Worm (Caenorhabditis elegans) whole organism, young adult: Measurements from ENCODE around the gene aqp-12.

Experiments used
- F33H1.4 ChIP-seq: fragments of 200-800 bp; sonication (Bioruptor generic); IDR thresholded peaks from 2 replicates; pipeline ENCODE4 v1.3.6; 2022; ENCODE audit warnings: missing genetic modification reagents, missing genetic modification characterization, missing compliant biosample characterization
- Y56A3A.18 ChIP-seq: fragments of 200-800 bp; sonication (Bioruptor generic); IDR thresholded peaks from 2 replicates; pipeline ENCODE4 v1.3.6; 2022; ENCODE audit warnings: missing genetic modification reagents, missing genetic modification characterization, missing compliant biosample characterization
- ama-1 ChIP-seq, 3 experiments: fragments of 150-350 bp in 1 of 3; sonication (generic microtip) in 2 of 3; optimal IDR thresholded peaks; 2 replicates each; lab custom pipeline; 2014 to 2018; ENCODE audit warnings: missing biosample characterization in 2 of 3, missing genetic modification characterization in 2 of 3, missing genetic modification reagents in 2 of 3
- attf-6 ChIP-seq: fragments of 200-800 bp; sonication (Bioruptor generic); IDR thresholded peaks from 2 replicates; pipeline ENCODE4 v1.3.6; 2022; ENCODE audit warnings: missing genetic modification reagents, missing genetic modification characterization, missing compliant biosample characterization
- bed-1 ChIP-seq: fragments of 200-800 bp; sonication (Bioruptor generic); IDR thresholded peaks from 2 replicates; pipeline ENCODE4 v1.3.6; 2022; ENCODE audit warnings: missing genetic modification reagents, missing genetic modification characterization, missing compliant biosample characterization
- cebp-2 ChIP-seq: fragments of 200-800 bp; sonication (Bioruptor generic); IDR thresholded peaks from 2 replicates; pipeline ENCODE4 v1.3.6; 2022; ENCODE audit warnings: missing genetic modification characterization, missing compliant biosample characterization
- hsf-1 ChIP-seq: fragments of 200-800 bp; sonication (Bioruptor generic); IDR thresholded peaks from 2 replicates; pipeline ENCODE4 v1.3.6; 2022; ENCODE audit warnings: missing genetic modification reagents, missing genetic modification characterization, missing compliant biosample characterization
- lsl-1 ChIP-seq: fragments of 200-800 bp; sonication (Bioruptor generic); optimal IDR thresholded peaks from 2 replicates; lab custom pipeline; 2018; ENCODE audit warnings: mild to moderate bottlenecking, missing genetic modification characterization, moderate library complexity, missing compliant biosample characterization
- nfya-2 ChIP-seq: fragments of 200-800 bp; sonication (Bioruptor generic); IDR thresholded peaks from 2 replicates; pipeline ENCODE4 v1.3.6; 2022; ENCODE audit warnings: missing genetic modification reagents, missing genetic modification characterization, missing compliant biosample characterization
- nhr-90 ChIP-seq: sonication (generic microtip); optimal IDR thresholded peaks from 2 replicates; lab custom pipeline; 2016; ENCODE audit warnings: missing genotype, mild to moderate bottlenecking, missing genetic modification characterization, missing compliant biosample characterization
- snpc-3.4 ChIP-seq: sonication (generic microtip); optimal IDR thresholded peaks from 2 replicates; lab custom pipeline; 2017; ENCODE audit warnings: missing genetic modification characterization, mild to moderate bottlenecking, missing compliant biosample characterization, antibody characterized with exemption, moderate library complexity, missing genotype, missing genetic modification reagents
- unc-62 ChIP-seq: fragments of 150-350 bp; optimal IDR thresholded peaks from 2 replicates; lab custom pipeline; 2014; ENCODE audit warnings: missing biosample characterization, missing genetic modification reagents, missing genetic modification characterization

- TF ChIP-seq lsl-1 (GFP tag; lab: Kevin White, UChicago) (no peak), F33H1.4 (GFP tag; lab: Robert Waterston, UW) (no peak), hsf-1 (no peak), Y56A3A.18 (GFP tag; lab: Robert Waterston, UW) (no peak), nhr-90 (no peak), attf-6 (GFP tag; lab: Robert Waterston, UW) (no peak), bed-1 (GFP tag; lab: Robert Waterston, UW) (no peak), nfya-2 (GFP tag; lab: Robert Waterston, UW) (no peak), snpc-3.4 (no peak), cebp-2 (GFP tag; lab: Robert Waterston, UW) (no peak), ama-1 (optimal IDR thresholded peaks at IDR 0.05; lab: Kevin White, UChicago) (no peak), ama-1 (GFP tag; optimal IDR thresholded peaks at IDR 0.05; lab: Kevin White, UChicago) (no peak), unc-62 (no peak)
Measured at ce11 chrII:12255545-12256233, 52.7 kb downstream of the aqp-12 start.
